Worm (Caenorhabditis elegans) whole organism, young adult: ENCODE measurements around the gene lmp-1.

Source experiments
- B0019.2 ChIP-seq: fragments of 200-800 bp; sonication (Bioruptor generic); conservative IDR thresholded peaks from 2 replicates; pipeline ENCODE4 v1.3.6; 2022; ENCODE audit warnings: missing genetic modification reagents, missing genetic modification characterization, missing compliant biosample characterization
- C06A6.2 ChIP-seq: fragments of 200-800 bp; sonication (Bioruptor generic); conservative IDR thresholded peaks from 2 replicates; pipeline ENCODE4 v1.3.6; 2022; ENCODE audit warnings: missing genetic modification characterization, missing compliant biosample characterization
- C17E4.6 ChIP-seq: fragments of 200-800 bp; sonication (Bioruptor generic); IDR thresholded peaks from 2 replicates; pipeline ENCODE4 v1.3.6; 2022; ENCODE audit warnings: missing genetic modification reagents, missing genetic modification characterization, missing compliant biosample characterization
- F10E7.11 ChIP-seq: sonication (generic microtip); optimal IDR thresholded peaks from 2 replicates; lab custom pipeline; 2017; ENCODE audit warnings: mild to moderate bottlenecking, missing genetic modification characterization, moderate library complexity, missing compliant biosample characterization
- F23B12.7 ChIP-seq: sonication (generic microtip); optimal IDR thresholded peaks from 2 replicates; lab custom pipeline; 2017; ENCODE audit warnings: missing genetic modification characterization, mild to moderate bottlenecking, missing compliant biosample characterization, antibody characterized with exemption, moderate library complexity; ENCODE audit not compliant: insufficient read depth
- F57C9.4 ChIP-seq: sonication (generic microtip); optimal IDR thresholded peaks from 2 replicates; lab custom pipeline; 2017; ENCODE audit warnings: mild to moderate bottlenecking, missing genetic modification characterization, missing compliant biosample characterization
- K11D2.4 ChIP-seq: fragments of 200-800 bp; sonication (Bioruptor generic); IDR thresholded peaks from 2 replicates; pipeline ENCODE4 v1.3.6; 2022; ENCODE audit warnings: missing genetic modification reagents, missing genetic modification characterization, missing compliant biosample characterization
- T07F8.4 ChIP-seq: sonication (generic microtip); optimal IDR thresholded peaks from 2 replicates; lab custom pipeline; 2016; ENCODE audit warnings: mild to moderate bottlenecking, missing genetic modification characterization, moderate library complexity, missing compliant biosample characterization
- Y67H2A.10 ChIP-seq: fragments of 200-800 bp; sonication (Bioruptor generic); conservative IDR thresholded peaks from 2 replicates; pipeline ENCODE4 v1.3.6; 2022; ENCODE audit warnings: missing genetic modification reagents, missing genetic modification characterization, missing compliant biosample characterization
- Y95B8A.8 ChIP-seq: fragments of 200-800 bp; sonication (Bioruptor generic); IDR thresholded peaks from 2 replicates; pipeline ENCODE4 v1.3.6; 2022; ENCODE audit warnings: missing genetic modification reagents, missing genetic modification characterization, missing compliant biosample characterization
- athp-1 ChIP-seq: sonication (generic microtip); optimal IDR thresholded peaks from 2 replicates; lab custom pipeline; 2017; ENCODE audit warnings: mild to moderate bottlenecking, missing genetic modification characterization, missing compliant biosample characterization
- attf-6 ChIP-seq: fragments of 200-800 bp; sonication (Bioruptor generic); IDR thresholded peaks from 2 replicates; pipeline ENCODE4 v1.3.6; 2022; ENCODE audit warnings: missing genetic modification reagents, missing genetic modification characterization, missing compliant biosample characterization
- bed-1 ChIP-seq: fragments of 200-800 bp; sonication (Bioruptor generic); IDR thresholded peaks from 2 replicates; pipeline ENCODE4 v1.3.6; 2022; ENCODE audit warnings: missing genetic modification reagents, missing genetic modification characterization, missing compliant biosample characterization
- bed-2 ChIP-seq: fragments of 200-800 bp; sonication (Bioruptor generic); IDR thresholded peaks from 2 replicates; pipeline ENCODE4 v1.3.6; 2022; ENCODE audit warnings: missing genetic modification reagents, missing genetic modification characterization, missing compliant biosample characterization
- cebp-2 ChIP-seq: fragments of 200-800 bp; sonication (Bioruptor generic); IDR thresholded peaks from 2 replicates; pipeline ENCODE4 v1.3.6; 2022; ENCODE audit warnings: missing genetic modification characterization, missing compliant biosample characterization
- ceh-100 ChIP-seq: fragments of 200-800 bp; sonication (Bioruptor generic); IDR thresholded peaks from 2 replicates; pipeline ENCODE4 v1.3.6; 2022; ENCODE audit warnings: missing genetic modification reagents, missing genetic modification characterization, missing compliant biosample characterization
- ceh-27 ChIP-seq: fragments of 200-800 bp; sonication (Bioruptor generic); optimal IDR thresholded peaks from 2 replicates; lab custom pipeline; 2018; ENCODE audit warnings: mild to moderate bottlenecking, missing genetic modification characterization, moderate library complexity, missing compliant biosample characterization
- dox-1 ChIP-seq: fragments of 200-800 bp; sonication (Bioruptor generic); IDR thresholded peaks from 2 replicates; pipeline ENCODE4 v1.3.6; 2022; ENCODE audit warnings: missing genetic modification reagents, missing genetic modification characterization, missing compliant biosample characterization
- dpff-1 ChIP-seq: sonication (generic microtip); optimal IDR thresholded peaks from 2 replicates; lab custom pipeline; 2017; ENCODE audit warnings: mild to moderate bottlenecking, missing genetic modification characterization, missing compliant biosample characterization
- dpl-1 ChIP-seq: fragments of 150-350 bp; optimal IDR thresholded peaks from 2 replicates; lab custom pipeline; 2014; ENCODE audit warnings: missing biosample characterization, missing genetic modification reagents, missing genetic modification characterization
- egl-18 ChIP-seq: fragments of 200-800 bp; sonication (Bioruptor generic); IDR thresholded peaks from 2 replicates; pipeline ENCODE4 v1.3.6; 2022; ENCODE audit warnings: missing genetic modification reagents, missing genetic modification characterization, missing compliant biosample characterization
- ekl-4 ChIP-seq: fragments of 200-800 bp; sonication (Bioruptor generic); IDR thresholded peaks from 2 replicates; pipeline ENCODE4 v1.3.6; 2022; ENCODE audit warnings: missing genetic modification reagents, missing genetic modification characterization, missing compliant biosample characterization
- gei-17 ChIP-seq: fragments of 200-800 bp; sonication (Bioruptor generic); optimal IDR thresholded peaks from 2 replicates; lab custom pipeline; 2018; ENCODE audit warnings: mild to moderate bottlenecking, missing genetic modification characterization, missing compliant biosample characterization
- hlh-12 ChIP-seq: sonication (generic microtip); optimal IDR thresholded peaks from 2 replicates; lab custom pipeline; 2016; ENCODE audit warnings: missing genetic modification characterization, missing compliant biosample characterization
- hmg-1.2 ChIP-seq: fragments of 200-800 bp; sonication (Bioruptor generic); IDR thresholded peaks from 2 replicates; pipeline ENCODE4 v1.3.6; 2022; ENCODE audit warnings: missing genetic modification reagents, missing genetic modification characterization, missing compliant biosample characterization
- hmg-20 ChIP-seq: fragments of 200-800 bp; sonication (Bioruptor generic); IDR thresholded peaks from 2 replicates; pipeline ENCODE4 v1.3.6; 2022; ENCODE audit warnings: missing genetic modification reagents, missing genetic modification characterization, missing compliant biosample characterization
- hsf-1 ChIP-seq: fragments of 200-800 bp; sonication (Bioruptor generic); IDR thresholded peaks from 2 replicates; pipeline ENCODE4 v1.3.6; 2022; ENCODE audit warnings: missing genetic modification reagents, missing genetic modification characterization, missing compliant biosample characterization
- lin-54 ChIP-seq: fragments of 200-800 bp; sonication (Bioruptor generic); optimal IDR thresholded peaks from 2 replicates; lab custom pipeline; 2018; ENCODE audit warnings: mild to moderate bottlenecking, missing genetic modification characterization, missing compliant biosample characterization
- madf-10 ChIP-seq: sonication (generic microtip); optimal IDR thresholded peaks from 2 replicates; lab custom pipeline; 2016; ENCODE audit warnings: mild to moderate bottlenecking, missing genetic modification characterization, missing compliant biosample characterization
- madf-6 ChIP-seq: fragments of 200-800 bp; sonication (Bioruptor generic); IDR thresholded peaks from 2 replicates; pipeline ENCODE4 v1.3.6; 2022; ENCODE audit warnings: missing genetic modification reagents, missing genetic modification characterization, missing compliant biosample characterization
- madf-8 ChIP-seq: fragments of 200-800 bp; sonication (Bioruptor generic); conservative IDR thresholded peaks from 2 replicates; pipeline ENCODE4 v1.3.6; 2022; ENCODE audit warnings: missing genetic modification reagents, missing genetic modification characterization, missing compliant biosample characterization
- nfya-2 ChIP-seq: fragments of 200-800 bp; sonication (Bioruptor generic); IDR thresholded peaks from 2 replicates; pipeline ENCODE4 v1.3.6; 2022; ENCODE audit warnings: missing genetic modification reagents, missing genetic modification characterization, missing compliant biosample characterization
- nfyb-1 ChIP-seq: fragments of 200-800 bp; sonication (Bioruptor generic); IDR thresholded peaks from 2 replicates; pipeline ENCODE4 v1.3.6; 2022; ENCODE audit warnings: missing genetic modification reagents, missing genetic modification characterization, missing compliant biosample characterization
- rcor-1 ChIP-seq: fragments of 200-800 bp; sonication (Bioruptor generic); IDR thresholded peaks from 2 replicates; pipeline ENCODE4 v1.3.6; 2022; ENCODE audit warnings: missing genetic modification reagents, missing genetic modification characterization, missing compliant biosample characterization
- snpc-4 ChIP-seq, 5 experiments: fragments of 150-350 bp in 1 of 5; sonication (generic microtip) in 4 of 5; optimal IDR thresholded peaks; 2 replicates each; lab custom pipeline; 2014 to 2018; ENCODE audit warnings: missing genetic modification characterization in 5 of 5, missing biosample characterization in 3 of 5, antibody characterized with exemption in 2 of 5, mild to moderate bottlenecking in 2 of 5, missing compliant biosample characterization in 2 of 5, missing genotype in 2 of 5, moderate library complexity in 2 of 5, missing genetic modification reagents in 1 of 5
- tlf-1 ChIP-seq: fragments of 200-800 bp; sonication (Bioruptor generic); optimal IDR thresholded peaks from 2 replicates; lab custom pipeline; 2018; ENCODE audit warnings: mild to moderate bottlenecking, missing genetic modification characterization, missing compliant biosample characterization
- zim-3 ChIP-seq: sonication (generic microtip); optimal IDR thresholded peaks from 2 replicates; lab custom pipeline; 2017; ENCODE audit warnings: mild to moderate bottlenecking, missing genetic modification characterization, moderate library complexity, missing compliant biosample characterization
- ztf-18 ChIP-seq: sonication (generic microtip); optimal IDR thresholded peaks from 2 replicates; lab custom pipeline; 2016; ENCODE audit warnings: missing genotype, mild to moderate bottlenecking, missing genetic modification characterization, missing compliant biosample characterization

lmp-1 gene

ce11 chrX:6399450-6399849 lies 22.0 kb upstream of the lmp-1 start:
- TF ChIP-seq C17E4.6 (GFP tag; lab: Robert Waterston, UW), result no peak
- TF ChIP-seq hmg-1.2, result no peak
- no peak for TF ChIP-seq hsf-1 (GFP tag; lab: Robert Waterston, UW)
- no peak for TF ChIP-seq madf-8
- TF ChIP-seq egl-18 (GFP tag; lab: Robert Waterston, UW), result no peak
- no peak for TF ChIP-seq ekl-4 (GFP tag; lab: Robert Waterston, UW)
- no peak for TF ChIP-seq lin-54 (GFP tag; lab: Kevin White, UChicago)
- no peak for TF ChIP-seq T07F8.4 (tag; lab: Kevin White, UChicago)
- TF ChIP-seq K11D2.4, result no peak
- no peak for TF ChIP-seq snpc-4 (GFP tag; optimal IDR thresholded peaks at IDR 0.05; lab: Kevin White, UChicago)
- no peak for TF ChIP-seq snpc-4 (tag; optimal IDR thresholded peaks at IDR 0.05; lab: Kevin White, UChicago)
- no peak for TF ChIP-seq F10E7.11
- no peak for TF ChIP-seq Y95B8A.8 (GFP tag; lab: Robert Waterston, UW)
- no peak for TF ChIP-seq tlf-1
- TF ChIP-seq nfya-2 (GFP tag; lab: Robert Waterston, UW), result no peak
- no peak for TF ChIP-seq attf-6
- no peak for TF ChIP-seq athp-1 (tag; lab: Kevin White, UChicago)

ce11 chrX:6391491-6391890 lies 14.0 kb upstream of the lmp-1 start, which contains the start of gene igcm-2:
Gene igcm-2, minus strand, starts transcription at chrX:6391591.
- TF ChIP-seq ztf-18 (tag; lab: Kevin White, UChicago) (no peak), zim-3 (no peak), rcor-1 (GFP tag; lab: Robert Waterston, UW) (no peak), ceh-100 (GFP tag; lab: Robert Waterston, UW) (no peak), hlh-12 (no peak), B0019.2 (no peak), Y67H2A.10 (GFP tag; lab: Robert Waterston, UW) (no peak), gei-17 (no peak)

- TF ChIP-seq bed-1 (GFP tag; lab: Robert Waterston, UW) (no peak), hmg-20 (GFP tag; lab: Robert Waterston, UW) (no peak)
Observed at ce11 chrX:6388639-6389038, 11.2 kb upstream of the lmp-1 start.

ce11 chrX:6385185-6385584 lies 7.7 kb upstream of the lmp-1 start, which contains the start of gene igdb-3:
Gene igdb-3, plus strand, starts transcription at chrX:6385485.
- TF ChIP-seq cebp-2 (GFP tag; lab: Robert Waterston, UW), result no peak
- TF ChIP-seq madf-10 (tag; lab: Kevin White, UChicago), result no peak
- no peak for TF ChIP-seq ceh-27 (GFP tag; lab: Kevin White, UChicago)
- TF ChIP-seq dpff-1, result no peak
- TF ChIP-seq nfyb-1 (GFP tag; lab: Robert Waterston, UW), result no peak
- TF ChIP-seq F10E7.11, result no peak
- no peak for TF ChIP-seq F23B12.7 (tag; lab: Kevin White, UChicago)
- TF ChIP-seq dpl-1 (GFP tag; lab: Kevin White, UChicago), result no peak
- no peak for TF ChIP-seq bed-2 (GFP tag; lab: Robert Waterston, UW)
- no peak for TF ChIP-seq attf-6
- TF ChIP-seq F57C9.4 (tag; lab: Kevin White, UChicago), result no peak
- TF ChIP-seq madf-6 (GFP tag; lab: Robert Waterston, UW), result no peak
- no peak for TF ChIP-seq dox-1 (GFP tag; lab: Robert Waterston, UW)
- no peak for TF ChIP-seq hmg-20 (GFP tag; lab: Robert Waterston, UW)
- no peak for TF ChIP-seq hsf-1 (GFP tag; lab: Robert Waterston, UW)
- no peak for TF ChIP-seq C06A6.2 (GFP tag; lab: Robert Waterston, UW)
